Fruit fly (Drosophila melanogaster) whole organism, wandering third instar larva: ENCODE measurements around the gene Atx-1.

Experiments
- Abd-B ChIP-seq: fragments of >200 bp; optimal IDR thresholded peaks from 2 replicates; lab custom pipeline; 2017; ENCODE audit warnings: missing biosample characterization, missing genetic modification characterization
- CG32264 ChIP-seq: fragments of 200-800 bp; sonication (Bioruptor generic); optimal IDR thresholded peaks from 2 replicates; lab custom pipeline; 2016; ENCODE audit warnings: missing biosample characterization, missing genetic modification characterization
- CG9705 ChIP-seq: fragments of 200-800 bp; sonication (Bioruptor generic); optimal IDR thresholded peaks from 2 replicates; lab custom pipeline; 2018; ENCODE audit warnings: missing biosample characterization, mild to moderate bottlenecking, missing genetic modification characterization
- CrebA ChIP-seq: fragments of 200-800 bp; sonication (Bioruptor generic); optimal IDR thresholded peaks from 2 replicates; lab custom pipeline; 2016; ENCODE audit warnings: missing biosample characterization, mild to moderate bottlenecking, missing genetic modification characterization, borderline replicate concordance
- Dfd ChIP-seq: fragments of >200 bp; optimal IDR thresholded peaks from 2 replicates; lab custom pipeline; 2017; ENCODE audit warnings: missing biosample characterization, missing genetic modification characterization
- Dif ChIP-seq: fragments of 200-275, 200-300 bp; sonication (Bioruptor generic); optimal IDR thresholded peaks from 2 replicates; lab custom pipeline; 2018; ENCODE audit warnings: missing biosample characterization, missing genetic modification characterization; ENCODE audit not compliant: partially characterized antibody
- GATAd ChIP-seq: sonication (Bioruptor generic); optimal IDR thresholded peaks from 2 replicates; lab custom pipeline; 2016; ENCODE audit warnings: missing biosample characterization, missing genetic modification characterization
- HLH106 ChIP-seq: fragments of 200-800 bp; optimal IDR thresholded peaks from 3 replicates; lab custom pipeline; 2019; ENCODE audit warnings: missing biosample characterization, mild to moderate bottlenecking, missing genetic modification characterization, moderate library complexity
- Hnf4 ChIP-seq: fragments of 200-800 bp; sonication (Bioruptor generic); optimal IDR thresholded peaks from 2 replicates; lab custom pipeline; 2016; ENCODE audit warnings: missing biosample characterization, mild to moderate bottlenecking, missing genetic modification characterization
- Hr78 ChIP-seq: fragments of >200 bp; optimal IDR thresholded peaks from 2 replicates; lab custom pipeline; 2017; ENCODE audit warnings: missing biosample characterization, missing genetic modification characterization
- Hr83 ChIP-seq: fragments of 200-300 bp; sonication (Bioruptor generic); optimal IDR thresholded peaks from 2 replicates; lab custom pipeline; 2016; ENCODE audit warnings: missing biosample characterization, mild to moderate bottlenecking, missing genetic modification characterization, moderate library complexity; ENCODE audit not compliant: poor library complexity, severe bottlenecking
- Jra ChIP-seq: sonication (Bioruptor generic); optimal IDR thresholded peaks from 2 replicates; lab custom pipeline; 2016; ENCODE audit warnings: missing biosample characterization, missing genetic modification characterization
- Mio ChIP-seq: sonication (Bioruptor generic); optimal IDR thresholded peaks from 2 replicates; lab custom pipeline; 2016; ENCODE audit warnings: missing biosample characterization, missing genetic modification characterization
- Myc ChIP-seq: fragments of >200 bp; optimal IDR thresholded peaks from 2 replicates; lab custom pipeline; 2017
- N ChIP-seq: fragments of >200 bp; optimal IDR thresholded peaks from 2 replicates; lab custom pipeline; 2018; ENCODE audit warnings: missing biosample characterization, missing external identifiers, missing genetic modification characterization
- OdsH ChIP-seq: fragments of 200-800 bp; sonication (Bioruptor generic); optimal IDR thresholded peaks from 2 replicates; lab custom pipeline; 2016; ENCODE audit warnings: missing biosample characterization, mild to moderate bottlenecking, missing genetic modification characterization
- Rel ChIP-seq, 2 experiments: fragments of 200-800 bp; sonication (Bioruptor generic) in 1 of 2; optimal IDR thresholded peaks; 2 replicates in 1 of 2; 3 replicates in 1 of 2; lab custom pipeline; 2016 to 2019; ENCODE audit warnings: mild to moderate bottlenecking in 2 of 2, missing biosample characterization in 2 of 2, missing genetic modification characterization in 2 of 2, moderate library complexity in 1 of 2
- Sp1 ChIP-seq: fragments of 200-800 bp; sonication (Bioruptor generic); optimal IDR thresholded peaks from 3 replicates; lab custom pipeline; 2019; ENCODE audit warnings: missing biosample characterization, mild to moderate bottlenecking, missing genetic modification characterization, moderate library complexity
- Vsx2 ChIP-seq: fragments of 200-300, 225-300 bp; sonication (Bioruptor generic); optimal IDR thresholded peaks from 2 replicates; lab custom pipeline; 2018; ENCODE audit warnings: missing biosample characterization, missing genetic modification characterization; ENCODE audit not compliant: partially characterized antibody
- br ChIP-seq: fragments of 200-800 bp; sonication (Bioruptor generic); optimal IDR thresholded peaks from 2 replicates; lab custom pipeline; 2016; ENCODE audit warnings: missing biosample characterization, missing genetic modification characterization
- brk ChIP-seq: fragments of 200-800 bp; sonication (Bioruptor generic); optimal IDR thresholded peaks from 2 replicates; lab custom pipeline; 2016; ENCODE audit warnings: missing biosample characterization, mild to moderate bottlenecking, missing genetic modification characterization
- dl ChIP-seq, 2 experiments: fragments of 175-275, 200-275 bp in 1 of 2; fragments of 200-275 bp in 1 of 2; sonication (Bioruptor generic); optimal IDR thresholded peaks; lab custom pipeline; 2018; ENCODE audit warnings: mild to moderate bottlenecking in 2 of 2, missing biosample characterization in 2 of 2, missing genetic modification characterization in 2 of 2, moderate library complexity in 2 of 2; ENCODE audit not compliant: partially characterized antibody in 2 of 2, insufficient read depth in 1 of 2
- dmrt93B ChIP-seq: fragments of 200-800 bp; sonication (Bioruptor generic); optimal IDR thresholded peaks from 2 replicates; lab custom pipeline; 2018; ENCODE audit warnings: missing biosample characterization, mild to moderate bottlenecking, missing genetic modification characterization
- dsf ChIP-seq: sonication (Bioruptor generic); optimal IDR thresholded peaks from 2 replicates; lab custom pipeline; 2016; ENCODE audit warnings: missing biosample characterization, missing genetic modification characterization, borderline replicate concordance
- ey ChIP-seq: fragments of 200-800 bp; sonication (Bioruptor generic); optimal IDR thresholded peaks from 2 replicates; lab custom pipeline; 2016; ENCODE audit warnings: missing biosample characterization, missing genetic modification characterization
- foxo ChIP-seq, 2 experiments: fragments of 200-800 bp; sonication (Bioruptor generic); optimal IDR thresholded peaks; 2 replicates in 1 of 2; 3 replicates in 1 of 2; lab custom pipeline; 2016 to 2017; ENCODE audit warnings: missing biosample characterization in 2 of 2, missing genetic modification characterization in 2 of 2
- fru ChIP-seq: fragments of 200-800 bp; sonication (Bioruptor generic); optimal IDR thresholded peaks from 3 replicates; lab custom pipeline; 2016; ENCODE audit warnings: missing biosample characterization, mild to moderate bottlenecking, missing genetic modification characterization
- h ChIP-seq: fragments of 200-800 bp; sonication (Bioruptor generic); optimal IDR thresholded peaks from 3 replicates; lab custom pipeline; 2016; ENCODE audit warnings: missing biosample characterization, mild to moderate bottlenecking, missing genetic modification characterization
- jim ChIP-seq: fragments of 175-275, 200-325 bp; sonication (Bioruptor generic); optimal IDR thresholded peaks from 2 replicates; lab custom pipeline; 2016; ENCODE audit warnings: missing biosample characterization, mild to moderate bottlenecking, missing genetic modification characterization
- lola ChIP-seq: fragments of >200 bp; optimal IDR thresholded peaks from 2 replicates; lab custom pipeline; 2017; ENCODE audit warnings: missing biosample characterization, missing genetic modification characterization
- pan ChIP-seq: fragments of >200 bp; optimal IDR thresholded peaks from 2 replicates; lab custom pipeline; 2017
- psq ChIP-seq: fragments of 200-800 bp; sonication (Bioruptor generic); optimal IDR thresholded peaks from 3 replicates; lab custom pipeline; 2017; ENCODE audit warnings: missing biosample characterization, mild to moderate bottlenecking, missing genetic modification characterization, moderate library complexity
- rgr ChIP-seq: fragments of 200-800 bp; sonication (Bioruptor generic); optimal IDR thresholded peaks from 3 replicates; lab custom pipeline; 2016; ENCODE audit warnings: missing biosample characterization, mild to moderate bottlenecking, missing genetic modification characterization
- sage ChIP-seq: fragments of 200-800 bp; sonication (Bioruptor generic); optimal IDR thresholded peaks from 2 replicates; lab custom pipeline; 2016; ENCODE audit warnings: missing biosample characterization, mild to moderate bottlenecking, missing genetic modification characterization
- sv ChIP-seq: fragments of 200-800 bp; sonication (Bioruptor generic); optimal IDR thresholded peaks from 3 replicates; lab custom pipeline; 2016; ENCODE audit warnings: missing biosample characterization, missing genetic modification characterization
- tai ChIP-seq: sonication (Bioruptor generic); optimal IDR thresholded peaks from 2 replicates; lab custom pipeline; 2016; ENCODE audit warnings: missing biosample characterization, missing genetic modification characterization
- usp ChIP-seq: fragments of >200 bp; optimal IDR thresholded peaks from 2 replicates; lab custom pipeline; 2017; ENCODE audit warnings: missing biosample characterization, missing genetic modification characterization
- woc ChIP-seq: sonication (Bioruptor generic); optimal IDR thresholded peaks from 2 replicates; lab custom pipeline; 2016; ENCODE audit warnings: missing biosample characterization, mild to moderate bottlenecking, missing genetic modification characterization

Gene Atx-1

dm6 chrX:6849178-6849956, 26.4 kb downstream of the Atx-1 start, which contains the start of the genes Cht11 and CG4558:
Gene Cht11 (minus strand): TSS chrX:6849517.
Gene CG4558 (plus strand): TSS chrX:6849770.
- TF ChIP-seq tai (GFP tag; lab: Kevin White, UChicago) (no peak), Hnf4 (peak; percentile 87), Hr83 (GFP tag; lab: Kevin White, UChicago) (peak; percentile 6), sv (GFP tag; lab: Kevin White, UChicago) (peak; percentile 76), Sp1 (GFP tag; lab: Kevin White, UChicago) (peak; percentile 88), Jra (GFP tag; lab: Kevin White, UChicago) (peak; percentile 77), Dif (no peak), CG9705 (peak; percentile 80), OdsH (GFP tag; lab: Kevin White, UChicago) (peak; percentile 84), dmrt93B (GFP tag; lab: Kevin White, UChicago) (peak; percentile 62), woc (GFP tag; lab: Kevin White, UChicago) (peak; percentile 84), Rel (GFP tag; optimal IDR thresholded peaks at IDR 0.05; lab: Kevin White, UChicago) (no peak), Rel (tag; optimal IDR thresholded peaks at IDR 0.05; lab: Kevin White, UChicago) (peak; percentile 95), foxo (GFP tag; optimal IDR thresholded peaks at IDR 0.05; lab: Kevin White, UChicago) (peak in 1 of 2 experiments; percentile 91), HLH106 (tag; lab: Kevin White, UChicago) (peak; percentile 90), CrebA (no peak), ey (peak; percentile 81), sage (GFP tag; lab: Kevin White, UChicago) (peak; percentile 55), dsf (GFP tag; lab: Kevin White, UChicago) (peak; percentile 49), Mio (no peak), h (GFP tag; lab: Kevin White, UChicago) (peak; percentile 87), br (peak; percentile 79), N (GFP tag; lab: Kevin White, UChicago) (no peak), fru (peak; percentile 89), rgr (GFP tag; lab: Kevin White, UChicago) (peak; percentile 87), psq (GFP tag; lab: Kevin White, UChicago) (peak; percentile 90)

DNA sequence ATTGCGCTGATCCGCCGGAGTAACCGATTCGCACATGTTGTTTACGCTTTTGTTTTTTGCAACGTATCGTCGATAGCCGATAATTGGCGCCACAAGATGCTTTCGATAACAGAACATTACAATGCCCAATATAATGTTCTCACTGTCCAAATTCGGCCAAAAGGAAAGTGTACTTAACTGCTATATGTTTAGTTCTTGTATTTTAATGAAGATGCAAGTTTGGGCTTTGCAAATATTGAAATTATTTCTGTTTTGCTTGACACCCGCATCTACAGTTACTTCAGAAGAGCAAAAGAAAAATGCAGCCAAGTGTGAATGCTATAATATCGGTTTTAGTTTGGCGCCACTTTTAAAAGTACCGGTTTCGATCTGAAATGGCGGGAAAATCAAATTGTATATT, 29.6 kb downstream of the Atx-1 start:
- TF ChIP-seq sage (GFP tag; lab: Kevin White, UChicago) (peak; percentile 71), Jra (GFP tag; lab: Kevin White, UChicago) (peak; percentile 15), tai (GFP tag; lab: Kevin White, UChicago) (no peak), foxo (GFP tag; optimal IDR thresholded peaks at IDR 0.05; lab: Kevin White, UChicago) (peak; percentile 65 to 95), Abd-B (peak; percentile 30), Hr78 (GFP tag; lab: Kevin White, UChicago) (peak; percentile 85), usp (GFP tag; lab: Kevin White, UChicago) (no peak), HLH106 (tag; lab: Kevin White, UChicago) (peak; percentile 96), Mio (peak; percentile 39), fru (peak; percentile 93), h (GFP tag; lab: Kevin White, UChicago) (peak; percentile 93), brk (no peak), OdsH (GFP tag; lab: Kevin White, UChicago) (peak; percentile 80), Hr83 (GFP tag; lab: Kevin White, UChicago) (no peak), jim (GFP tag; lab: Kevin White, UChicago) (no peak), psq (GFP tag; lab: Kevin White, UChicago) (peak; percentile 76), CG32264 (GFP tag; lab: Kevin White, UChicago) (peak; percentile 79), dmrt93B (GFP tag; lab: Kevin White, UChicago) (peak; percentile 91), Sp1 (GFP tag; lab: Kevin White, UChicago) (peak; percentile 90), rgr (GFP tag; lab: Kevin White, UChicago) (peak; percentile 91), lola (peak; percentile 24), ey (peak; percentile 91), Hnf4 (peak; percentile 88), sv (GFP tag; lab: Kevin White, UChicago) (peak; percentile 86), CG9705 (peak; percentile 92), dl (GFP tag; optimal IDR thresholded peaks at IDR 0.05; lab: Kevin White, UChicago; ENCODE audit: insufficient read depth in 1 of 2, partially characterized antibody in 2 of 2) (no peak), GATAd (GFP tag; lab: Kevin White, UChicago) (no peak), CrebA (no peak), Rel (GFP tag; optimal IDR thresholded peaks at IDR 0.05; lab: Kevin White, UChicago) (no peak), Rel (tag; optimal IDR thresholded peaks at IDR 0.05; lab: Kevin White, UChicago) (peak; percentile 82), br (peak; percentile 88), woc (GFP tag; lab: Kevin White, UChicago) (peak; percentile 81), Myc (peak; percentile 19), pan (no peak), Dif (no peak), Vsx2 (GFP tag; lab: Kevin White, UChicago) (no peak), dsf (GFP tag; lab: Kevin White, UChicago) (no peak), Dfd (GFP tag; lab: Kevin White, UChicago) (no peak), N (GFP tag; lab: Kevin White, UChicago) (peak; percentile 100)
- TF ChIP-seq, all 38 proteins: peak for 25
